Worm (Caenorhabditis elegans) whole organism, late embryonic: ENCODE data around the gene his-69.

Experiments
- T23F11.4 ChIP-seq: fragments of 200-800 bp; sonication (Bioruptor generic); optimal IDR thresholded peaks from 2 replicates; lab custom pipeline; 2018; ENCODE audit warnings: mild to moderate bottlenecking, missing genetic modification characterization, missing compliant biosample characterization
- ceh-34 ChIP-seq: sonication (generic microtip); optimal IDR thresholded peaks from 2 replicates; lab custom pipeline; 2016; ENCODE audit warnings: mild to moderate bottlenecking, missing genetic modification characterization, missing compliant biosample characterization
- ceh-48 ChIP-seq: sonication (generic microtip); optimal IDR thresholded peaks from 2 replicates; lab custom pipeline; 2016; ENCODE audit warnings: missing genetic modification characterization, inconsistent platforms, missing compliant biosample characterization
- elt-2 ChIP-seq: sonication (generic microtip); optimal IDR thresholded peaks from 2 replicates; lab custom pipeline; 2016; ENCODE audit warnings: missing genetic modification reagents, missing genetic modification characterization, missing compliant biosample characterization
- nhr-11 ChIP-seq: fragments of 150-350 bp; optimal IDR thresholded peaks from 2 replicates; lab custom pipeline; 2014; ENCODE audit warnings: missing biosample characterization, missing genetic modification characterization
- pha-2 ChIP-seq: sonication (generic microtip); optimal IDR thresholded peaks from 2 replicates; lab custom pipeline; 2017; ENCODE audit warnings: mild to moderate bottlenecking, missing genetic modification characterization, missing compliant biosample characterization
- pqm-1 ChIP-seq: sonication (generic microtip); optimal IDR thresholded peaks from 2 replicates; lab custom pipeline; 2016; ENCODE audit warnings: missing genetic modification characterization, missing compliant biosample characterization
- sox-4 ChIP-seq: sonication (generic microtip); optimal IDR thresholded peaks from 2 replicates; lab custom pipeline; 2017; ENCODE audit warnings: mild to moderate bottlenecking, missing genetic modification characterization, inconsistent platforms, missing compliant biosample characterization
- tbx-2 ChIP-seq: sonication (generic microtip); optimal IDR thresholded peaks from 2 replicates; lab custom pipeline; 2016; ENCODE audit warnings: missing genetic modification characterization, missing compliant biosample characterization
- tbx-7 ChIP-seq: sonication (generic microtip); optimal IDR thresholded peaks from 2 replicates; lab custom pipeline; 2016; ENCODE audit warnings: missing genotype, missing genetic modification characterization, missing compliant biosample characterization

ce11 chrIII:4099884-4100596 lies 41.5 kb upstream of the his-69 start:
- TF ChIP-seq tbx-7 (tag; lab: Kevin White, UChicago) (no peak), tbx-2 (tag; lab: Kevin White, UChicago) (no peak), ceh-34 (tag; lab: Kevin White, UChicago) (no peak), sox-4 (tag; lab: Kevin White, UChicago) (no peak), T23F11.4 (no peak), nhr-11 (tag; lab: Kevin White, UChicago) (no peak), pqm-1 (tag; lab: Kevin White, UChicago) (no peak), ceh-48 (tag; lab: Kevin White, UChicago) (no peak), elt-2 (tag; lab: Kevin White, UChicago) (no peak), pha-2 (tag; lab: Kevin White, UChicago) (no peak)
